Worm (Caenorhabditis elegans) whole organism, L1 larva: ENCODE results near the gene K10G4.10.

ENCODE experiments used
- C04F5.9 ChIP-seq: sonication (generic microtip); optimal IDR thresholded peaks from 2 replicates; lab custom pipeline; 2016; ENCODE audit warnings: missing genetic modification characterization, missing compliant biosample characterization
- mdl-1 ChIP-seq, 2 experiments: fragments of 150-350 bp; optimal IDR thresholded peaks; 2 replicates each; lab custom pipeline; 2014 to 2017; ENCODE audit warnings: missing biosample characterization in 2 of 2, missing genetic modification characterization in 2 of 2, inconsistent platforms in 1 of 2
- mep-1 ChIP-seq: fragments of 150-350 bp; optimal IDR thresholded peaks from 2 replicates; lab custom pipeline; 2014; ENCODE audit warnings: missing biosample characterization, missing genetic modification characterization
- nhr-237 ChIP-seq: fragments of 150-350 bp; optimal IDR thresholded peaks from 2 replicates; lab custom pipeline; 2014; ENCODE audit warnings: missing biosample characterization, missing genetic modification characterization
- nhr-71 ChIP-seq: sonication (generic microtip); optimal IDR thresholded peaks from 2 replicates; lab custom pipeline; 2016; ENCODE audit warnings: mild to moderate bottlenecking, missing genetic modification characterization, moderate library complexity, missing compliant biosample characterization
- pag-3 ChIP-seq: sonication (generic microtip); optimal IDR thresholded peaks from 2 replicates; lab custom pipeline; 2017; ENCODE audit warnings: missing genetic modification characterization, mild to moderate bottlenecking, missing compliant biosample characterization, antibody characterized with exemption, borderline replicate concordance; ENCODE audit not compliant: insufficient read depth
- skn-1 ChIP-seq: fragments of 150-350 bp; optimal IDR thresholded peaks from 2 replicates; lab custom pipeline; 2014; ENCODE audit warnings: missing biosample characterization, missing genetic modification characterization
- sptf-1 ChIP-seq: fragments of 150-350 bp; optimal IDR thresholded peaks from 2 replicates; lab custom pipeline; 2014; ENCODE audit warnings: missing biosample characterization, missing genetic modification characterization
- unc-62 ChIP-seq: fragments of 150-350 bp; optimal IDR thresholded peaks from 2 replicates; lab custom pipeline; 2014; ENCODE audit warnings: missing biosample characterization, missing genetic modification reagents, missing genetic modification characterization
- zip-4 ChIP-seq: fragments of 200-800 bp; sonication (Bioruptor generic); optimal IDR thresholded peaks from 2 replicates; lab custom pipeline; 2018; ENCODE audit warnings: mild to moderate bottlenecking, missing genetic modification characterization, moderate library complexity, missing compliant biosample characterization

DNA sequence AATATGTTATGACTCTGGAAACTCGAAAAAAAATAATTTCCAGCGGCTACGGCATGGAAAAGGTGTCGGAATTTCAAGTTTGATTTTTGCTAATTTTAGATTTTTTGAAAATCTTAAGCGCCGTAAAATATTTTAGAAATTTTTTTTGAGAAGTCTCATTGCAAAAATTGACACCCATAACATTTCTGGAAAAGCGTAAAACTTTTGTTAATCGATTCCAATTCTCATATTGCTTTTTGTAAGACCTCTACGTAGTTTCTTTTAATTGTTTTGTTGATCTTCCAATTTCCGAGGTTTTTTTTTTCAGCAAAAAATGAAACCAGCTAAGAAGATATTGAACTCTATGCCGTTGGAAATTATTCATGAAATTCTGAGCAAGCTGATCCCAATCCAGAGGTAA is 14.5 kb upstream of the K10G4.10 start, which contains the start of gene fbxa-85:
- TF ChIP-seq unc-62 (GFP tag; lab: Kevin White, UChicago) (no peak), C04F5.9 (tag; lab: Kevin White, UChicago) (no peak), zip-4 (GFP tag; lab: Kevin White, UChicago) (no peak), pag-3 (tag; lab: Kevin White, UChicago) (no peak), sptf-1 (no peak), skn-1 (tag; lab: Kevin White, UChicago) (no peak), nhr-71 (tag; lab: Kevin White, UChicago) (no peak), mep-1 (no peak), nhr-237 (tag; lab: Kevin White, UChicago) (no peak), mdl-1 (tag; optimal IDR thresholded peaks at IDR 0.05; lab: Kevin White, UChicago) (no peak)
